Worm (Caenorhabditis elegans) whole organism, L4 larva: ENCODE results near the gene Y43F8C.23.

Source experiments
- attf-4 ChIP-seq: sonication (generic microtip); optimal IDR thresholded peaks from 3 replicates; lab custom pipeline; 2017; ENCODE audit warnings: missing biosample characterization, missing genetic modification characterization
- mes-2 ChIP-seq: sonication (generic microtip); optimal IDR thresholded peaks from 2 replicates; lab custom pipeline; 2016; ENCODE audit warnings: missing genotype, mild to moderate bottlenecking, missing genetic modification characterization, missing compliant biosample characterization; ENCODE audit not compliant: poor library complexity, severe bottlenecking
- nhr-42 ChIP-seq: fragments of 200-800 bp; sonication (Bioruptor generic); IDR thresholded peaks from 2 replicates; pipeline ENCODE4 v1.3.6; 2022; ENCODE audit warnings: missing genetic modification characterization, missing compliant biosample characterization
- zag-1 ChIP-seq: fragments of 150-350 bp; optimal IDR thresholded peaks from 2 replicates; lab custom pipeline; 2014; ENCODE audit warnings: missing biosample characterization, missing genetic modification characterization

DNA sequence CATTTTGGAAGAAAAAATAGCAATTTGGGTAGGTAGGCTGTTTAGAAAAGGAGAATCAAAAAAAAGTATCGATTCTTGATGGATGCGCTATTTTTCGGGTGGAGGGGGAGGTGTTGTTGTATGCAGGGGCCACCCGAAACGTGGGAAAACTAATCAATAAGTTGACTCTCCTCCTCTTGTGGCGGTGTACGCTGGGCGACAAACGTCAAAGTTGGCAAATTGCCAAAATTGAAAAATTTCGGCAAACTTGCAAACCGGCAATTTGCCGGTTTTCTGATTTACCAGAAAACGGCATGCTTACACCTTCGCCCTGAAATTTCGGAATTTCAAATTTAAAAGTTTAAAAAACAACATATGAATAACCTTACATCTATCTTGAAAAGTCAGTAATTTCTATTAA lies 29.5 kb upstream of the Y43F8C.23 start, which contains the start of gene W04E12.2:
- TF ChIP-seq zag-1 (tag; lab: Kevin White, UChicago) (no peak), mes-2 (tag; lab: Kevin White, UChicago) (no peak), nhr-42 (GFP tag; lab: Robert Waterston, UW) (no peak), attf-4 (tag; lab: Kevin White, UChicago) (no peak)
